Worm (Caenorhabditis elegans): ENCODE measurements around the gene clh-6.

DNA sequence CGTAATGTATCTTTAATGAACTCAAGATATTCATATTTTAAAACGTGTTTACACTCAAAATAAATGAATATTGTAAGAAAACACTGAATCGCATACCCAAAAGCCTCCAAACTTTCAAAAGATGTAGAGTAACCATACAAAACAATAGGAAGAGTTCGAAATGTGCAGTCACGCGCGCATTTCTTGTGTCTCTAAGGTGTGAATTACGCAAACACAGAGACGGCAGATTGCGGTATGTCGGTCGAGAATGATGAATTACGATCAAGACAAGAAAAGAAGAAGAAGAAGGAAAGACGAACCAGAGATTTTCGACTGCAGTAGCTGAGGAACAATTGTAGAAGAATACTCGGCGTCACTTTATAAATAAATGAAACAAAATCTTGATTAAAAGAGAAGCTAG is 48.3 kb upstream of the clh-6 start, which contains the start of gene lhpp-1:
- TF ChIP-seq snpc-4 (GFP tag; optimal IDR thresholded peaks at IDR 0.05) (no peak), snpc-4 (tag; optimal IDR thresholded peaks at IDR 0.05) (no peak), ztf-22 (GFP tag; optimal IDR thresholded peaks at IDR 0.05) (no peak), unc-130 (GFP tag; optimal IDR thresholded peaks at IDR 0.05) (no peak), ZK185.1 (tag; optimal IDR thresholded peaks at IDR 0.05; ENCODE audit: poor library complexity, severe bottlenecking) (no peak), lin-54 (GFP tag; optimal IDR thresholded peaks at IDR 0.05) (no peak), madf-8 (GFP tag; conservative IDR thresholded peaks at IDR 0.05) (no peak), lir-1 (GFP tag; conservative IDR thresholded peaks at IDR 0.05) (no peak), F49E8.2 (tag; optimal IDR thresholded peaks at IDR 0.05; ENCODE audit: insufficient read depth) (no peak), nfya-1 (tag; optimal IDR thresholded peaks at IDR 0.05; ENCODE audit: borderline replicate concordance, insufficient read depth) (no peak), F23B12.7 (tag; optimal IDR thresholded peaks at IDR 0.05; ENCODE audit: insufficient read depth) (no peak), ama-1 (optimal IDR thresholded peaks at IDR 0.05) (no peak), ama-1 (GFP tag; optimal IDR thresholded peaks at IDR 0.05) (no peak)

Measured in whole organism, young adult.